Worm (Caenorhabditis elegans) whole organism, young adult: ENCODE measurements around the gene Y38E10A.33.

Experiments used
- F22D6.2 ChIP-seq: sonication (generic microtip); optimal IDR thresholded peaks from 2 replicates; lab custom pipeline; 2016; ENCODE audit warnings: mild to moderate bottlenecking, missing genetic modification characterization, missing compliant biosample characterization
- K12H6.12 ChIP-seq: fragments of 200-800 bp; sonication (Bioruptor generic); optimal IDR thresholded peaks from 2 replicates; lab custom pipeline; 2018; ENCODE audit warnings: mild to moderate bottlenecking, missing genetic modification characterization, missing compliant biosample characterization
- Y53G8AR.9 ChIP-seq: fragments of 200-800 bp; sonication (Bioruptor generic); conservative IDR thresholded peaks from 2 replicates; pipeline ENCODE4 v1.3.6; 2022; ENCODE audit warnings: missing genetic modification reagents, missing genetic modification characterization, missing compliant biosample characterization
- Y95B8A.8 ChIP-seq: fragments of 200-800 bp; sonication (Bioruptor generic); IDR thresholded peaks from 2 replicates; pipeline ENCODE4 v1.3.6; 2022; ENCODE audit warnings: missing genetic modification reagents, missing genetic modification characterization, missing compliant biosample characterization
- ZK185.1 ChIP-seq: sonication (generic microtip); optimal IDR thresholded peaks from 2 replicates; lab custom pipeline; 2016; ENCODE audit warnings: mild to moderate bottlenecking, missing genetic modification characterization, missing compliant biosample characterization; ENCODE audit not compliant: poor library complexity, severe bottlenecking
- ama-1 ChIP-seq, 3 experiments: fragments of 150-350 bp in 1 of 3; sonication (generic microtip) in 2 of 3; optimal IDR thresholded peaks; 2 replicates each; lab custom pipeline; 2014 to 2018; ENCODE audit warnings: missing biosample characterization in 2 of 3, missing genetic modification characterization in 2 of 3, missing genetic modification reagents in 2 of 3
- ccch-3 ChIP-seq: fragments of 200-800 bp; sonication (Bioruptor generic); optimal IDR thresholded peaks from 2 replicates; lab custom pipeline; 2018; ENCODE audit warnings: mild to moderate bottlenecking, missing genetic modification characterization, missing compliant biosample characterization
- ceh-100 ChIP-seq: fragments of 200-800 bp; sonication (Bioruptor generic); IDR thresholded peaks from 2 replicates; pipeline ENCODE4 v1.3.6; 2022; ENCODE audit warnings: missing genetic modification reagents, missing genetic modification characterization, missing compliant biosample characterization
- egl-44 ChIP-seq: fragments of 200-800 bp; sonication (Bioruptor generic); IDR thresholded peaks from 2 replicates; pipeline ENCODE4 v1.3.6; 2022; ENCODE audit warnings: missing genetic modification reagents, missing genetic modification characterization, missing compliant biosample characterization
- hlh-26 ChIP-seq: fragments of 200-800 bp; sonication (Bioruptor generic); conservative IDR thresholded peaks from 2 replicates; pipeline ENCODE4 v1.3.6; 2022; ENCODE audit warnings: missing genetic modification reagents, missing genetic modification characterization, missing compliant biosample characterization
- lin-35 ChIP-seq, 3 experiments: fragments of 150-350 bp in 2 of 3; sonication (generic microtip) in 1 of 3; optimal IDR thresholded peaks; 2 replicates each; lab custom pipeline; 2014 to 2018; ENCODE audit warnings: missing biosample characterization in 3 of 3, missing genetic modification characterization in 3 of 3, missing genetic modification reagents in 3 of 3
- lir-1 ChIP-seq: fragments of 200-800 bp; sonication (Bioruptor generic); conservative IDR thresholded peaks from 2 replicates; pipeline ENCODE4 v1.3.6; 2022; ENCODE audit warnings: missing genetic modification reagents, missing genetic modification characterization, missing compliant biosample characterization
- snpc-4 ChIP-seq, 5 experiments: fragments of 150-350 bp in 1 of 5; sonication (generic microtip) in 4 of 5; optimal IDR thresholded peaks; 2 replicates each; lab custom pipeline; 2014 to 2018; ENCODE audit warnings: missing genetic modification characterization in 5 of 5, missing biosample characterization in 3 of 5, antibody characterized with exemption in 2 of 5, mild to moderate bottlenecking in 2 of 5, missing compliant biosample characterization in 2 of 5, missing genotype in 2 of 5, moderate library complexity in 2 of 5, missing genetic modification reagents in 1 of 5
- unc-130 ChIP-seq: sonication (generic microtip); optimal IDR thresholded peaks from 2 replicates; lab custom pipeline; 2016; ENCODE audit warnings: missing genetic modification reagents, missing genetic modification characterization, missing compliant biosample characterization

DNA sequence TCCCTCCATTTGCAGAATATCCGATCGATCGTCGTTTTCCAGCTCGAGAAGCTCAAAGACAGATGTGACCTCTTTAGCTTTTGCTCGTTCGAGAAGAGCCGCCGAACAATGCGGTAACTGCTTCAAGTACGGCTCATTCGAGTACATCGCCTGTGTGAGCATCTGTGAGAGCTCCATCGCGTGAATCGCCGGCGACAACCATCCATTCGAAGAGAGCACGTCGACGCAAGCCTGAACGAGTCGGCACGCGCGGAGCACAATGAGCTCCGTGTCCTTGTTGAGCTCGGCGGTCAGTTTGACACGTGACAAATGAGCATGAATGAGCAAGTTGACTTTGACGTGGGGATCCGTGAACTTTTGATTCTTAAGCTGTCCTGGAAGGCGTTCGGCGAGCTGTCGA, 48.4 kb upstream of the Y38E10A.33 start:
- no peak for TF ChIP-seq ccch-3 (GFP tag; lab: Kevin White, UChicago)
- TF ChIP-seq ZK185.1, result no peak
- no peak for TF ChIP-seq snpc-4 (GFP tag; optimal IDR thresholded peaks at IDR 0.05; lab: Kevin White, UChicago)
- TF ChIP-seq snpc-4 (tag; optimal IDR thresholded peaks at IDR 0.05; lab: Kevin White, UChicago), result no peak
- TF ChIP-seq Y95B8A.8 (GFP tag; lab: Robert Waterston, UW), result no peak
- TF ChIP-seq ama-1 (optimal IDR thresholded peaks at IDR 0.05; lab: Kevin White, UChicago), result no peak
- TF ChIP-seq ama-1 (GFP tag; optimal IDR thresholded peaks at IDR 0.05; lab: Kevin White, UChicago), result no peak
- TF ChIP-seq unc-130 (GFP tag; lab: Kevin White, UChicago), result no peak
- no peak for TF ChIP-seq K12H6.12
- no peak for TF ChIP-seq lir-1 (GFP tag; lab: Robert Waterston, UW)
- no peak for TF ChIP-seq lin-35 (GFP tag; optimal IDR thresholded peaks at IDR 0.05; lab: Kevin White, UChicago)
- no peak for TF ChIP-seq egl-44 (GFP tag; lab: Robert Waterston, UW)
- TF ChIP-seq F22D6.2 (tag; lab: Kevin White, UChicago), result no peak
- TF ChIP-seq hlh-26 (GFP tag; lab: Robert Waterston, UW), result no peak
- no peak for TF ChIP-seq Y53G8AR.9 (GFP tag; lab: Robert Waterston, UW)
- TF ChIP-seq ceh-100 (GFP tag; lab: Robert Waterston, UW), result no peak
